Worm (Caenorhabditis elegans) whole organism, L3 larva: ENCODE measurements around the gene F56D5.5.
A peak's percentile ranks its signal among the peaks of the same experiment; 100 is the strongest.

Source experiments
- ZK546.5 ChIP-seq: sonication (generic microtip); optimal IDR thresholded peaks from 2 replicates; lab custom pipeline; 2017; ENCODE audit warnings: missing biosample characterization, missing genetic modification characterization
- aly-2 ChIP-seq: fragments of 150-350 bp; optimal IDR thresholded peaks from 2 replicates; lab custom pipeline; 2014; ENCODE audit warnings: missing biosample characterization, missing genetic modification characterization
- ama-1 ChIP-seq: fragments of 150-350 bp; optimal IDR thresholded peaks from 2 replicates; lab custom pipeline; 2018
- ceh-16 ChIP-seq: sonication (generic microtip); optimal IDR thresholded peaks from 2 replicates; lab custom pipeline; 2017; ENCODE audit warnings: missing biosample characterization, missing genetic modification characterization
- ceh-28 ChIP-seq: fragments of 150-350 bp; optimal IDR thresholded peaks from 2 replicates; lab custom pipeline; 2014; ENCODE audit warnings: missing biosample characterization, missing genetic modification reagents, missing genetic modification characterization
- daf-12 ChIP-seq: fragments of 150-350 bp; optimal IDR thresholded peaks from 2 replicates; lab custom pipeline; 2014; ENCODE audit warnings: missing biosample characterization, missing genetic modification reagents, missing genetic modification characterization
- egl-27 ChIP-seq: sonication (generic microtip); optimal IDR thresholded peaks from 4 replicates; lab custom pipeline; 2017; ENCODE audit warnings: missing biosample characterization, missing genetic modification reagents, missing genetic modification characterization
- egl-5 ChIP-seq: fragments of 150-350 bp; optimal IDR thresholded peaks from 2 replicates; lab custom pipeline; 2017; ENCODE audit warnings: missing biosample characterization, missing genetic modification reagents, missing genetic modification characterization, inconsistent platforms
- elt-2 ChIP-seq: sonication (generic microtip); optimal IDR thresholded peaks from 2 replicates; lab custom pipeline; 2016; ENCODE audit warnings: missing genetic modification reagents, mild to moderate bottlenecking, missing genetic modification characterization, missing compliant biosample characterization
- elt-3 ChIP-seq, 3 experiments: fragments of 150-350 bp in 1 of 3; sonication (generic microtip) in 2 of 3; optimal IDR thresholded peaks; 2 replicates in 2 of 3; 4 replicates in 1 of 3; lab custom pipeline; 2014 to 2017; ENCODE audit warnings: missing biosample characterization in 3 of 3, missing genetic modification characterization in 3 of 3
- eor-1 ChIP-seq, 2 experiments: fragments of 150-350 bp; optimal IDR thresholded peaks; 2 replicates each; lab custom pipeline; 2014 to 2018; ENCODE audit warnings: missing biosample characterization in 2 of 2, missing genetic modification characterization in 2 of 2
- fkh-2 ChIP-seq: fragments of 150-350 bp; optimal IDR thresholded peaks from 2 replicates; lab custom pipeline; 2014; ENCODE audit warnings: missing biosample characterization, missing genetic modification reagents, missing genetic modification characterization
- fos-1 ChIP-seq: fragments of 150-350 bp; optimal IDR thresholded peaks from 2 replicates; lab custom pipeline; 2014; ENCODE audit warnings: missing biosample characterization, missing genetic modification characterization
- hmg-11 ChIP-seq: sonication (generic microtip); optimal IDR thresholded peaks from 2 replicates; lab custom pipeline; 2016; ENCODE audit warnings: missing genetic modification characterization, missing compliant biosample characterization
- jun-1 ChIP-seq: fragments of 150-350 bp; optimal IDR thresholded peaks from 2 replicates; lab custom pipeline; 2014; ENCODE audit warnings: missing biosample characterization, missing genetic modification reagents, missing genetic modification characterization
- lin-15B ChIP-seq: fragments of 150-350 bp; optimal IDR thresholded peaks from 2 replicates; lab custom pipeline; 2014; ENCODE audit warnings: missing biosample characterization, missing genetic modification characterization
- lsy-12 ChIP-seq: sonication (generic microtip); optimal IDR thresholded peaks from 2 replicates; lab custom pipeline; 2016; ENCODE audit warnings: mild to moderate bottlenecking, missing genetic modification characterization, missing compliant biosample characterization
- mdl-1 ChIP-seq: fragments of 150-350 bp; optimal IDR thresholded peaks from 2 replicates; lab custom pipeline; 2014; ENCODE audit warnings: missing biosample characterization, missing genetic modification characterization
- mml-1 ChIP-seq: fragments of 150-350 bp; sonication (generic microtip); optimal IDR thresholded peaks from 3 replicates; lab custom pipeline; 2014; ENCODE audit warnings: missing biosample characterization, missing genetic modification characterization
- nfya-1 ChIP-seq: sonication (generic microtip); optimal IDR thresholded peaks from 2 replicates; lab custom pipeline; 2017; ENCODE audit warnings: missing genetic modification characterization, mild to moderate bottlenecking, missing compliant biosample characterization, antibody characterized with exemption, moderate library complexity; ENCODE audit not compliant: insufficient read depth
- nhr-11 ChIP-seq: fragments of 150-350 bp; optimal IDR thresholded peaks from 2 replicates; lab custom pipeline; 2014; ENCODE audit warnings: missing biosample characterization, missing genetic modification characterization
- nhr-12 ChIP-seq: fragments of 150-350 bp; optimal IDR thresholded peaks from 2 replicates; lab custom pipeline; 2014; ENCODE audit warnings: missing biosample characterization, missing genetic modification characterization
- nhr-23 ChIP-seq: fragments of 150-350 bp; optimal IDR thresholded peaks from 2 replicates; lab custom pipeline; 2014; ENCODE audit warnings: missing biosample characterization, missing genetic modification reagents, missing genetic modification characterization
- nhr-237 ChIP-seq: fragments of 150-350 bp; optimal IDR thresholded peaks from 2 replicates; lab custom pipeline; 2014; ENCODE audit warnings: missing biosample characterization, missing genetic modification characterization
- nhr-25 ChIP-seq: sonication (generic microtip); optimal IDR thresholded peaks from 2 replicates; lab custom pipeline; 2017; ENCODE audit warnings: missing biosample characterization, missing genetic modification characterization
- nhr-28 ChIP-seq: fragments of 150-350 bp; optimal IDR thresholded peaks from 2 replicates; lab custom pipeline; 2014; ENCODE audit warnings: missing biosample characterization, missing genetic modification characterization
- nhr-43 ChIP-seq: sonication (generic microtip); optimal IDR thresholded peaks from 2 replicates; lab custom pipeline; 2016; ENCODE audit warnings: mild to moderate bottlenecking, missing genetic modification characterization, missing compliant biosample characterization; ENCODE audit not compliant: poor library complexity, severe bottlenecking
- nhr-67 ChIP-seq: fragments of 150-350 bp; optimal IDR thresholded peaks from 2 replicates; lab custom pipeline; 2014; ENCODE audit warnings: missing biosample characterization, missing genetic modification characterization
- nhr-77 ChIP-seq: fragments of 150-350 bp; optimal IDR thresholded peaks from 2 replicates; lab custom pipeline; 2014; ENCODE audit warnings: missing biosample characterization, missing genetic modification characterization
- pha-4 ChIP-seq: fragments of 150-350 bp; optimal IDR thresholded peaks from 2 replicates; lab custom pipeline; 2014; ENCODE audit warnings: missing biosample characterization, missing genetic modification reagents, missing genetic modification characterization
- pqm-1 ChIP-seq: fragments of 150-350 bp; optimal IDR thresholded peaks from 2 replicates; lab custom pipeline; 2017; ENCODE audit warnings: missing biosample characterization, missing genetic modification characterization, inconsistent platforms
- sea-2 ChIP-seq: fragments of 150-350 bp; sonication (generic microtip); optimal IDR thresholded peaks from 4 replicates; lab custom pipeline; 2014; ENCODE audit warnings: missing biosample characterization, missing genetic modification reagents, missing genetic modification characterization
- skn-1 ChIP-seq: fragments of 150-350 bp; optimal IDR thresholded peaks from 2 replicates; lab custom pipeline; 2014; ENCODE audit warnings: missing biosample characterization, missing genetic modification characterization
- snpc-4 ChIP-seq: fragments of 150-350 bp; optimal IDR thresholded peaks from 2 replicates; lab custom pipeline; 2014; ENCODE audit warnings: missing biosample characterization, missing genetic modification characterization
- tbx-2 ChIP-seq: sonication (generic microtip); optimal IDR thresholded peaks from 2 replicates; lab custom pipeline; 2016; ENCODE audit warnings: mild to moderate bottlenecking, missing genetic modification characterization, missing compliant biosample characterization
- unc-39 ChIP-seq: sonication (generic microtip); optimal IDR thresholded peaks from 4 replicates; lab custom pipeline; 2017; ENCODE audit warnings: missing biosample characterization, missing genetic modification characterization
- zag-1 ChIP-seq: fragments of 150-350 bp; optimal IDR thresholded peaks from 2 replicates; lab custom pipeline; 2014; ENCODE audit warnings: missing biosample characterization, missing genetic modification characterization
- ztf-11 ChIP-seq: fragments of 150-350 bp; optimal IDR thresholded peaks from 2 replicates; lab custom pipeline; 2014; ENCODE audit warnings: missing biosample characterization, missing genetic modification characterization
- ztf-4 ChIP-seq: fragments of 150-350 bp; optimal IDR thresholded peaks from 2 replicates; lab custom pipeline; 2014; ENCODE audit warnings: missing biosample characterization, missing genetic modification characterization

F56D5.5 gene

DNA sequence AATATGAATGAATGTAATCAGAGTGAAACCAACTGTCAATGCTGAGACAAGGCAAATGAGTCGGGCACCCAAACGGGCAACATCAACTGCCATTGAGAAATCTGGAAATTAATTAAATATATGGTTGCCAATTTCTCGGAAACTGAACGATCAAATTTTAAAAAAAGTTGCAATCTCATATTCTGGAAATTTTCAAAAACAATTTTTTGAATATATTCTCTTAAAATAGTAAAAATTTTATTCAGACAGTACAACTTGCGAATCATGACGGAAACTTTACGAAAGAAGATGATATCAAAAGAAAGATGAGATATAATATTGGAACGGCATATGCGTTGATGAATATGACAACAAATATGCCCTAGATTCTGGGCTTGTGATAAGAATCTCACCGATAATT is 11.8 kb downstream of the F56D5.5 start, which contains the start of gene col-121:
Gene col-121, minus strand, starts transcription at position 101 of the 400 bp plus-strand sequence.
- TF ChIP-seq zag-1 (tag; lab: Kevin White, UChicago) (no peak), sea-2 (GFP tag; lab: Kevin White, UChicago) (no peak), nhr-23 (tag; lab: Kevin White, UChicago) (no peak), nhr-77 (tag; lab: Kevin White, UChicago) (no peak), ceh-16 (tag; lab: Kevin White, UChicago) (no peak), ztf-11 (tag; lab: Kevin White, UChicago) (no peak), elt-2 (no peak), nfya-1 (no peak), egl-27 (no peak), nhr-12 (tag; lab: Kevin White, UChicago) (no peak), ztf-4 (tag; lab: Kevin White, UChicago) (no peak), mml-1 (tag; lab: Kevin White, UChicago) (no peak), eor-1 (tag; optimal IDR thresholded peaks at IDR 0.05; lab: Kevin White, UChicago) (no peak), nhr-28 (tag; lab: Kevin White, UChicago) (no peak), unc-39 (tag; lab: Kevin White, UChicago) (no peak), nhr-67 (tag; lab: Kevin White, UChicago) (no peak), ama-1 (lab: Kevin White, UChicago) (no peak), nhr-11 (tag; lab: Kevin White, UChicago) (no peak), daf-12 (no peak), lsy-12 (no peak)
- TF ChIP-seq, all 47 proteins: peak for 0

DNA sequence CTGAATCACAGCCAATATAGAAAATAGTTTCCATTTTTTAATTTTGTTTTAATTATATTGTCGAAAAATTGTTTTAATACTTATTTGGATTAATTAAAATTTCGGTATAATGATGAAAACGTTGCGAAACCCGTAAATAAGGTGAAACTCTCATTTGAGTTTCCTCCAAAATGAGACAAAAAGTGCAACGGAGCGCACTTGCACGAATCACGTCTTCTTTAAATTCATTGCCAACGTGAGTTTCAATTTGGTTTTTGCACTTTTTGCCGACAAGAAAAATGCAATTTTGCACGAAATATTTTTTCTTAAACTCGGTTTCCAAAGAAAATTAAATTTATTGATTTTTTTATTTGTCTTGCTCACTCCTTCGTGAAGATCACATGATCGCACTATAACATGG is 21.9 kb downstream of the F56D5.5 start, which contains the start of gene daf-15:
Gene daf-15, plus strand, starts transcription at position 171 of the 400 bp plus-strand sequence.
- TF ChIP-seq nhr-25, result peak; percentile 26
- TF ChIP-seq lsy-12, result no peak
- no peak for TF ChIP-seq nhr-28 (tag; lab: Kevin White, UChicago)
- peak; percentile 3 for TF ChIP-seq pqm-1 (tag; lab: Kevin White, UChicago)
- no peak for TF ChIP-seq fkh-2 (tag; lab: Kevin White, UChicago)
- TF ChIP-seq ceh-28 (tag; lab: Kevin White, UChicago), result peak; percentile 28
- peak; percentile 50 for TF ChIP-seq skn-1
- no peak for TF ChIP-seq snpc-4
- no peak for TF ChIP-seq ZK546.5 (tag; lab: Kevin White, UChicago)
- no peak for TF ChIP-seq nhr-11 (tag; lab: Kevin White, UChicago)
- TF ChIP-seq egl-5 (tag; lab: Kevin White, UChicago), result peak; percentile 47
- TF ChIP-seq elt-2, result peak; percentile 9
- TF ChIP-seq jun-1 (tag; lab: Kevin White, UChicago), result peak; percentile 15
- peak; percentile 55 for TF ChIP-seq hmg-11 (tag; lab: Kevin White, UChicago)
- TF ChIP-seq nhr-23 (tag; lab: Kevin White, UChicago), result peak; percentile 26
- peak; percentile 68 for TF ChIP-seq pha-4 (tag; lab: Kevin White, UChicago)
- peak; percentile 70 for TF ChIP-seq lin-15B (tag; lab: Kevin White, UChicago)
- TF ChIP-seq sea-2 (GFP tag; lab: Kevin White, UChicago), result no peak

DNA sequence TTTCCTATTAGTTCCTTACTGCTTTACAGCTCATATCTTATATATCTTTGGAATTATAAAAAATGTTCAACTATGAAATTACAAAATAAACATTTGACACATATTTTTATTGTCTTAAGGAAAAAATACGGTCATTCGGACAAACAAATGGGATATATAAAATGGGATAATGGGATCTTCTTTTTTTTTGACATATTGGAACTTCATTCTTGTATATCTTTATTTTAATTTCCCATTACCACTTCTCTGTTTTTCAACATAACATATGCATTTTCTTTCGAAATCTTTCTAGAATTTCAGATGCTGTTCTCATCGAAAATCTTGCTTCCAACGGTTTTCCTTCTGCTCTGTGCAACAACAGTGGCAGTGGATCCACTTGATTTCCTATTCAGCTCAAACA is 23.1 kb downstream of the F56D5.5 start, which contains the start of gene C10C5.7:
Gene C10C5.7, plus strand, starts transcription at position 301 of the 400 bp plus-strand sequence.
- no peak for TF ChIP-seq nhr-237
- no peak for TF ChIP-seq elt-2
- no peak for TF ChIP-seq aly-2
- no peak for TF ChIP-seq eor-1 (tag; optimal IDR thresholded peaks at IDR 0.05; lab: Kevin White, UChicago)
- no peak for TF ChIP-seq mdl-1 (tag; lab: Kevin White, UChicago)
- no peak for TF ChIP-seq elt-3 (tag; optimal IDR thresholded peaks at IDR 0.05; lab: Kevin White, UChicago)
- no peak for TF ChIP-seq nhr-11 (tag; lab: Kevin White, UChicago)
- TF ChIP-seq skn-1, result no peak
- TF ChIP-seq daf-12, result no peak
- TF ChIP-seq pha-4 (tag; lab: Kevin White, UChicago), result no peak
- no peak for TF ChIP-seq nhr-28 (tag; lab: Kevin White, UChicago)
- TF ChIP-seq nhr-43 (tag; lab: Kevin White, UChicago), result no peak
- no peak for TF ChIP-seq snpc-4
- no peak for TF ChIP-seq nhr-77 (tag; lab: Kevin White, UChicago)
- no peak for TF ChIP-seq zag-1 (tag; lab: Kevin White, UChicago)
- TF ChIP-seq ztf-4 (tag; lab: Kevin White, UChicago), result no peak
- TF ChIP-seq fos-1 (tag; lab: Kevin White, UChicago), result no peak
- no peak for TF ChIP-seq nhr-25
- no peak for TF ChIP-seq tbx-2 (tag; lab: Kevin White, UChicago)
